Worm (Caenorhabditis elegans) whole organism, L2 larva: ENCODE measurements around the gene F35A5.2.

Experiments used
- R02D3.7 ChIP-seq: fragments of 150-350 bp; optimal IDR thresholded peaks from 2 replicates; lab custom pipeline; 2014; ENCODE audit warnings: missing biosample characterization, missing genetic modification characterization
- aly-2 ChIP-seq: fragments of 150-350 bp; optimal IDR thresholded peaks from 2 replicates; lab custom pipeline; 2014; ENCODE audit warnings: missing biosample characterization, missing genetic modification characterization
- blmp-1 ChIP-seq: sonication (generic microtip); optimal IDR thresholded peaks from 2 replicates; lab custom pipeline; 2017; ENCODE audit warnings: missing genetic modification characterization, mild to moderate bottlenecking, missing compliant biosample characterization, antibody characterized with exemption, moderate library complexity; ENCODE audit not compliant: insufficient read depth
- dmd-4 ChIP-seq: sonication (generic microtip); optimal IDR thresholded peaks from 2 replicates; lab custom pipeline; 2017; ENCODE audit warnings: missing biosample characterization, missing genetic modification characterization
- elt-3 ChIP-seq: sonication (generic microtip); optimal IDR thresholded peaks from 2 replicates; lab custom pipeline; 2017; ENCODE audit warnings: missing biosample characterization, missing genetic modification characterization
- fos-1 ChIP-seq: fragments of 150-350 bp; optimal IDR thresholded peaks from 2 replicates; lab custom pipeline; 2014; ENCODE audit warnings: missing biosample characterization, missing genetic modification characterization
- lin-13 ChIP-seq: fragments of 150-350 bp; optimal IDR thresholded peaks from 2 replicates; lab custom pipeline; 2014; ENCODE audit warnings: missing biosample characterization, missing genetic modification reagents, missing genetic modification characterization
- nhr-10 ChIP-seq: sonication (generic microtip); optimal IDR thresholded peaks from 2 replicates; lab custom pipeline; 2017; ENCODE audit warnings: missing biosample characterization, missing genetic modification characterization
- nhr-12 ChIP-seq: fragments of 150-350 bp; optimal IDR thresholded peaks from 2 replicates; lab custom pipeline; 2014; ENCODE audit warnings: missing biosample characterization, missing genetic modification characterization
- zag-1 ChIP-seq: fragments of 150-350 bp; optimal IDR thresholded peaks from 2 replicates; lab custom pipeline; 2014; ENCODE audit warnings: missing biosample characterization, missing genetic modification characterization
- ztf-1 ChIP-seq: fragments of 200-800 bp; sonication (Bioruptor generic); conservative IDR thresholded peaks from 2 replicates; pipeline ENCODE4 v1.3.6; 2022; ENCODE audit warnings: missing genetic modification characterization, missing compliant biosample characterization
- ztf-11 ChIP-seq: sonication (generic microtip); optimal IDR thresholded peaks from 2 replicates; lab custom pipeline; 2017; ENCODE audit warnings: missing biosample characterization, missing genetic modification characterization

DNA sequence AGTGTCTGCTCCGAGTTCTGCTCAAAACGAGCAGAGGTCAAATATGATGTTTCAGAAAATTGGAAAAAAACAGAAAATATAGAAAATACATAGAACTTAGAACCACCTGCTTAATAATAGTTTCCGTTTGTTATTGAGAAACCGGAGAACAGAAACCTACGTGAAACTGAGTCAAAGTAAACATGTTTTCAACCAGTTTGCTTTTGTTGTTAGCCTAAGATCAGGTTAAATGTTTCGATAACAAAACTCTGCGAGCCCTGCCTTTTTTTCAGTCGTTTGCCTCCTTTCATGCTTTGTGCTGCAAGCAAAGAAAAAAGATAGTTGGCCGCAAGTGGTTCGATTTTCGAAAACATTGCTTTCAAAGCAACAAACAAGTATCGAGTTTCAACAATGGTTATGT lies 25.9 kb downstream of the F35A5.2 start:
- TF ChIP-seq elt-3 (tag; lab: Kevin White, UChicago) = no peak
- TF ChIP-seq blmp-1 (tag; lab: Kevin White, UChicago) = no peak
- TF ChIP-seq R02D3.7 = no peak
- no peak for TF ChIP-seq ztf-11 (tag; lab: Kevin White, UChicago)
- TF ChIP-seq aly-2 = no peak
- TF ChIP-seq zag-1 (tag; lab: Kevin White, UChicago) = no peak
- no peak for TF ChIP-seq lin-13 (GFP tag; lab: Kevin White, UChicago)
- no peak for TF ChIP-seq nhr-12
- no peak for TF ChIP-seq nhr-10
- no peak for TF ChIP-seq fos-1
- no peak for TF ChIP-seq ztf-1 (GFP tag; lab: Robert Waterston, UW)
- TF ChIP-seq dmd-4 (tag; lab: Kevin White, UChicago) = no peak
